Worm (Caenorhabditis elegans): ENCODE data around the gene ilcr-1.

DNA sequence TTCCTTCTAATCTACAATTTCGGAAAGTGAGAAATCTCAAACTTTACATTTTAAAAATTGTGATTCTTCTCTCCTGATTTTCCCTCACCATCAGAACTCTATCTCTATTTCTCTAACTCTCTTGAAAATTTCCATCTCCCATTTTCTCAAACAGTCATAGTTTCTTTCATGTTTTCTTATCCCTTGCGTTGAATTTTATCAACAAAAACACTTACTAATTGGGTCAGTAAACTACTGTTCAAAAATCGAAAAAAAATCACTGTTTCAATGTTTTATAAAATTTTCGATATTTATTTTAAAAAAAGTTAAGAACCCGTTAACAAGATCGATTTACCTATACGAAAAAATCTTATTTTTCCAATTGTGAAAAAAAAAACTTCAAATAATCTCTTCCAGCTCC is 17.1 kb upstream of the ilcr-1 start:
- TF ChIP-seq zag-1 (tag; optimal IDR thresholded peaks at IDR 0.05) (no peak), nhr-6 (tag; optimal IDR thresholded peaks at IDR 0.05) (no peak), aly-2 (tag; optimal IDR thresholded peaks at IDR 0.05) (no peak), unc-39 (tag; optimal IDR thresholded peaks at IDR 0.05) (no peak), nhr-12 (tag; optimal IDR thresholded peaks at IDR 0.05) (no peak), nhr-237 (tag; optimal IDR thresholded peaks at IDR 0.05) (no peak), alr-1 (tag; optimal IDR thresholded peaks at IDR 0.05) (no peak), ztf-4 (tag; optimal IDR thresholded peaks at IDR 0.05) (no peak), gmeb-1 (tag; optimal IDR thresholded peaks at IDR 0.05) (no peak)
